Worm (Caenorhabditis elegans) whole organism, L4 larva: ENCODE data around the gene metl-18.
A peak's percentile ranks its signal among the peaks of the same experiment; 100 is the strongest.

Source experiments
- dmd-8 ChIP-seq: fragments of 200-800 bp; sonication (Bioruptor generic); IDR thresholded peaks from 2 replicates; pipeline ENCODE4 v1.3.6; 2022; ENCODE audit warnings: missing genetic modification characterization, missing compliant biosample characterization
- lin-29 ChIP-seq: fragments of 200-800 bp; sonication (Bioruptor generic); IDR thresholded peaks from 2 replicates; pipeline ENCODE4 v1.3.6; 2022; ENCODE audit warnings: missing genetic modification reagents, missing genetic modification characterization, missing compliant biosample characterization
- lin-39 ChIP-seq: fragments of 150-350 bp; optimal IDR thresholded peaks from 2 replicates; lab custom pipeline; 2014; ENCODE audit warnings: missing biosample characterization, missing genetic modification reagents, missing genetic modification characterization
- mdl-1 ChIP-seq, 2 experiments: fragments of 150-350 bp in 1 of 2; sonication (generic microtip) in 1 of 2; optimal IDR thresholded peaks; 2 replicates each; lab custom pipeline; 2014 to 2017; ENCODE audit warnings: missing biosample characterization in 2 of 2, missing genetic modification characterization in 2 of 2
- nhr-28 ChIP-seq: fragments of 150-350 bp; optimal IDR thresholded peaks from 2 replicates; lab custom pipeline; 2014; ENCODE audit warnings: missing biosample characterization, missing genetic modification characterization
- nhr-41 ChIP-seq: fragments of 200-800 bp; sonication (Bioruptor generic); IDR thresholded peaks from 2 replicates; pipeline ENCODE4 v1.3.6; 2022; ENCODE audit warnings: missing genetic modification reagents, missing genetic modification characterization, missing compliant biosample characterization
- pqm-1 ChIP-seq: sonication (generic microtip); optimal IDR thresholded peaks from 2 replicates; lab custom pipeline; 2017; ENCODE audit warnings: missing biosample characterization, missing genetic modification characterization

DNA sequence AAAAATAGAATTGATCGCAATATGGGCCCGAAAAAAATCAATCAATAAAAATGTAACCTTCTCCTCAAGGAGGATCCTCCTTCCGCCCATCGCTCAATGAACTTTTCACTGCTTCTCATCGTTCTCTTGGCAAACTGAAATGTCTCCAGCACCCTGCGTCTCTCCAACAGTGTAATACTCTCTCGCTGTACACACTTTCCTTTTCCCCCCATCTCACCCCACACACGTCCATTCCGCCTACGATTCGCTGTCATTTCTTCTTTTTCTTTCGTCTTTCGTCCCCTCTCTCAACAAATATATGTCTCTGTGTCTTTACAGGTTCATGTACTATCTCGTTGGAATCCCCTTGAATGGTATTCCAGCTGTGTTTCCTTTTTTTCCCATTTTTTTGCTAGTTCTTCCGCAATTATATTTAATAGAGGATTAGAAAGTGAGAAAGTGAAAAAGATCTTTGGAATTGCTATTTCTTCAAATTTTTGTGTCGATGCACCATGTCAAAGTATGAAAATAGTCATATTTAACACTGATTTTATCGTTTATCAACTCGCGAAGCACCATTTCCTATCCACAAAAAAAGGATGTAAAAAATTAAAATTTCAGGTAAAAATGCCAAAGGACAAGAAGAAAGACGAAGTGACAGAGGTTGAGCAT, 46.0 kb downstream of the metl-18 start, which contains the start of gene rsu-1:
- TF ChIP-seq nhr-28 (tag; lab: Kevin White, UChicago) (peak; percentile 86), nhr-41 (GFP tag; lab: Robert Waterston, UW) (no peak), mdl-1 (tag; optimal IDR thresholded peaks at IDR 0.05; lab: Kevin White, UChicago) (peak in 1 of 2 experiments; percentile 69), lin-39 (tag; lab: Kevin White, UChicago) (no peak), pqm-1 (tag; lab: Kevin White, UChicago) (no peak), lin-29 (GFP tag; lab: Robert Waterston, UW) (no peak), dmd-8 (no peak)
